Fruit fly (Drosophila melanogaster): ENCODE measurements around the gene CG13855.

The CG13855 gene

dm6 chr3R:22362218-22362907 lies 43.4 kb upstream of the CG13855 start, which contains the start of the genes JMJD6, CG7071 and Muted (continued):
- peak; percentile 94 for TF ChIP-seq CG10543 (GFP tag; optimal IDR thresholded peaks at IDR 0.05)
- TF ChIP-seq tio (GFP tag; optimal IDR thresholded peaks at IDR 0.05), result peak; percentile 86
- TF ChIP-seq CG17612 (GFP tag; IDR thresholded peaks at IDR 0.05), result peak; percentile 81
- TF ChIP-seq aop (GFP tag; IDR thresholded peaks at IDR 0.05), result peak; percentile 66; the same call in 1 of the 2 replicates
- peak; percentile 80 for TF ChIP-seq ewg (GFP tag; optimal IDR thresholded peaks at IDR 0.05)
- TF ChIP-seq CG2199 (GFP tag; IDR thresholded peaks at IDR 0.05), result 0 out of 3 replicates have a peak, but pooled peaks have one; percentile 62
- TF ChIP-seq CG11247 (GFP tag; IDR thresholded peaks at IDR 0.05), result peak; percentile 91
- peak; percentile 91 for TF ChIP-seq ttk (GFP tag; IDR thresholded peaks at IDR 0.05)
- TF ChIP-seq trem (tag; optimal IDR thresholded peaks at IDR 0.05), result peak; percentile 82
- no peak for TF ChIP-seq wek (GFP tag; optimal IDR thresholded peaks at IDR 0.05)
- TF ChIP-seq tap (tag; optimal IDR thresholded peaks at IDR 0.05), result peak; percentile 67
- TF ChIP-seq CG8089 (GFP tag; optimal IDR thresholded peaks at IDR 0.05), result peak; percentile 83
- TF ChIP-seq her (GFP tag; optimal IDR thresholded peaks at IDR 0.05), result peak; percentile 30
- peak in 1 of 2 experiments; percentile 52 for TF ChIP-seq Hr78 (GFP tag; optimal IDR thresholded peaks at IDR 0.05)
- TF ChIP-seq Asciz (GFP tag; optimal IDR thresholded peaks at IDR 0.05), result peak; percentile 77
- TF ChIP-seq CG11085 (GFP tag; IDR thresholded peaks at IDR 0.05), result peak; percentile 84
- peak; percentile 76 for TF ChIP-seq MESR4 (GFP tag; optimal IDR thresholded peaks at IDR 0.05)
- peak; percentile 90 for TF ChIP-seq CG10209 (GFP tag; optimal IDR thresholded peaks at IDR 0.05)
- TF ChIP-seq amos (GFP tag; IDR thresholded peaks at IDR 0.05; ENCODE audit: partially characterized antibody), result peak; percentile 69
- TF ChIP-seq CG6689 (GFP tag; IDR thresholded peaks at IDR 0.05), result peak; percentile 92
- peak; percentile 86 for TF ChIP-seq CG17568 (GFP tag; optimal IDR thresholded peaks at IDR 0.05)
- TF ChIP-seq CG8924 (tag; optimal IDR thresholded peaks at IDR 0.05), result peak; percentile 82
- peak; percentile 59 for TF ChIP-seq kah (GFP tag; optimal IDR thresholded peaks at IDR 0.05)
- TF ChIP-seq CG7271 (tag; optimal IDR thresholded peaks at IDR 0.05), result peak; percentile 69
- peak; percentile 78 for TF ChIP-seq CG3065 (GFP tag; optimal IDR thresholded peaks at IDR 0.05)
- TF ChIP-seq CG6272 (GFP tag; IDR thresholded peaks at IDR 0.05), result peak; percentile 89
- TF ChIP-seq ssp (GFP tag; IDR thresholded peaks at IDR 0.05), result peak; percentile 76
- TF ChIP-seq Dip3 (GFP tag; optimal IDR thresholded peaks at IDR 0.05), result peak; percentile 91
- TF ChIP-seq Spps (tag; optimal IDR thresholded peaks at IDR 0.05), result peak; percentile 79
- TF ChIP-seq Ada2b (GFP tag; IDR thresholded peaks at IDR 0.05), result peak; percentile 89
- peak; percentile 88 for TF ChIP-seq Oaz (GFP tag; IDR thresholded peaks at IDR 0.05)
- TF ChIP-seq sima (GFP tag; optimal IDR thresholded peaks at IDR 0.05), result peak; percentile 31
- TF ChIP-seq HLHmδ (GFP tag; optimal IDR thresholded peaks at IDR 0.05), result no peak
- peak; percentile 79; the same call in 1 of the 2 replicates for TF ChIP-seq stc (GFP tag; IDR thresholded peaks at IDR 0.05)
- TF ChIP-seq CG17361 (GFP tag; IDR thresholded peaks at IDR 0.05), result peak; percentile 91
- TF ChIP-seq fu2 (GFP tag; optimal IDR thresholded peaks at IDR 0.05), result peak; percentile 85
- TF ChIP-seq p53 (GFP tag; optimal IDR thresholded peaks at IDR 0.05), result peak; percentile 19
- peak; percentile 80 for TF ChIP-seq nau (GFP tag; optimal IDR thresholded peaks at IDR 0.05)
- TF ChIP-seq E2f2 (GFP tag; IDR thresholded peaks at IDR 0.05), result peak; percentile 79
- peak; percentile 91 for TF ChIP-seq lmd (GFP tag; IDR thresholded peaks at IDR 0.05)
- peak; percentile 95 for TF ChIP-seq lab (GFP tag; optimal IDR thresholded peaks at IDR 0.05)
- TF ChIP-seq CG12236 (GFP tag; optimal IDR thresholded peaks at IDR 0.05), result peak; percentile 57
- TF ChIP-seq crol (GFP tag; IDR thresholded peaks at IDR 0.05), result no peak
- TF ChIP-seq Vsx1 (GFP tag; optimal IDR thresholded peaks at IDR 0.05), result peak; percentile 79
- TF ChIP-seq CG2202 (tag; optimal IDR thresholded peaks at IDR 0.05), result peak; percentile 84
- peak; percentile 85 for TF ChIP-seq CHES-1-like (GFP tag; optimal IDR thresholded peaks at IDR 0.05)
- TF ChIP-seq Elba2 (GFP tag; optimal IDR thresholded peaks at IDR 0.05), result peak; percentile 78
- peak; percentile 71 for TF ChIP-seq Sry-δ (GFP tag; optimal IDR thresholded peaks at IDR 0.05)
- TF ChIP-seq cato (GFP tag; optimal IDR thresholded peaks at IDR 0.05; ENCODE audit: borderline replicate concordance), result peak; percentile 87
